Fruit fly (Drosophila melanogaster) whole organism, adult: ENCODE data around the gene trx.

Experiments
- CG11617 ChIP-seq: fragments of 200-800 bp; sonication (Bioruptor generic); optimal IDR thresholded peaks from 2 replicates; lab custom pipeline; 2017; ENCODE audit warnings: mild to moderate bottlenecking, missing biosample characterization, missing genetic modification reagents, missing genetic modification characterization
- CG12768 ChIP-seq: fragments of 200-800 bp; sonication (Bioruptor generic); optimal IDR thresholded peaks from 2 replicates; lab custom pipeline; 2017; ENCODE audit warnings: missing biosample characterization, missing genetic modification characterization, mild to moderate bottlenecking, moderate library complexity, missing genetic modification reagents
- CG14711 ChIP-seq: fragments of 200-800 bp; sonication (Bioruptor generic); optimal IDR thresholded peaks from 2 replicates; lab custom pipeline; 2018; ENCODE audit warnings: missing biosample characterization, mild to moderate bottlenecking, missing genetic modification characterization, moderate library complexity
- CG1620 ChIP-seq: fragments of 200-800 bp; sonication (Bioruptor generic); optimal IDR thresholded peaks from 2 replicates; lab custom pipeline; 2016; ENCODE audit warnings: missing biosample characterization, missing genetic modification characterization
- CG33017 ChIP-seq: fragments of 200-800 bp; sonication (Bioruptor generic); optimal IDR thresholded peaks from 2 replicates; lab custom pipeline; 2018; ENCODE audit warnings: missing biosample characterization, mild to moderate bottlenecking, missing genetic modification characterization, moderate library complexity
- CG5204 ChIP-seq: fragments of 200-800 bp; sonication (Bioruptor generic); optimal IDR thresholded peaks from 2 replicates; lab custom pipeline; 2016; ENCODE audit warnings: missing biosample characterization, missing genetic modification characterization
- CG7045 ChIP-seq: fragments of 200-800 bp; sonication (Bioruptor generic); optimal IDR thresholded peaks from 2 replicates; lab custom pipeline; 2017; ENCODE audit warnings: missing biosample characterization, mild to moderate bottlenecking, missing genetic modification characterization
- CG7101 ChIP-seq: fragments of 200-800 bp; sonication (Bioruptor generic); optimal IDR thresholded peaks from 2 replicates; lab custom pipeline; 2018; ENCODE audit warnings: missing biosample characterization, mild to moderate bottlenecking, missing genetic modification characterization, moderate library complexity
- Clk ChIP-seq: fragments of 200-800 bp; sonication (Bioruptor generic); optimal IDR thresholded peaks from 2 replicates; lab custom pipeline; 2017; ENCODE audit warnings: missing biosample characterization, missing genetic modification characterization
- Crg-1 ChIP-seq: fragments of 200-800 bp; sonication (Bioruptor generic); optimal IDR thresholded peaks from 2 replicates; lab custom pipeline; 2016; ENCODE audit warnings: missing biosample characterization, missing genetic modification characterization
- Hr96 ChIP-seq: fragments of 200-800 bp; sonication (Bioruptor generic); optimal IDR thresholded peaks from 2 replicates; lab custom pipeline; 2016; ENCODE audit warnings: missing biosample characterization, missing genetic modification characterization
- Mnt ChIP-seq: fragments of 200-800 bp; sonication (Bioruptor generic); optimal IDR thresholded peaks from 2 replicates; lab custom pipeline; 2016; ENCODE audit warnings: missing biosample characterization, mild to moderate bottlenecking, missing genetic modification characterization
- bab1 ChIP-seq: fragments of 200-800 bp; sonication (Bioruptor generic); optimal IDR thresholded peaks from 3 replicates; lab custom pipeline; 2019; ENCODE audit warnings: missing biosample characterization, mild to moderate bottlenecking, missing genetic modification characterization, moderate library complexity
- cic ChIP-seq: fragments of 200-800 bp; sonication (Bioruptor generic); optimal IDR thresholded peaks from 2 replicates; lab custom pipeline; 2017; ENCODE audit warnings: missing biosample characterization, mild to moderate bottlenecking, missing genetic modification characterization, moderate library complexity
- cnc ChIP-seq, 2 experiments: fragments of >200 bp; optimal IDR thresholded peaks; 2 replicates each; lab custom pipeline; 2017
- kay ChIP-seq: fragments of 200-800 bp; sonication (Bioruptor generic); peaks from one replicate; lab custom pipeline; 2016; ENCODE audit warnings: missing biosample characterization, missing genetic modification characterization, borderline replicate concordance
- ovo ChIP-seq: fragments of 200-800 bp; sonication (Bioruptor generic); optimal IDR thresholded peaks from 2 replicates; lab custom pipeline; 2016; ENCODE audit warnings: missing biosample characterization, missing genetic modification characterization
- pad ChIP-seq: fragments of 200-800 bp; sonication (Bioruptor generic); optimal IDR thresholded peaks from 3 replicates; lab custom pipeline; 2017; ENCODE audit warnings: missing biosample characterization, missing genetic modification characterization, mild to moderate bottlenecking, moderate library complexity, missing genetic modification reagents
- tj ChIP-seq: fragments of 200-800 bp; sonication (Bioruptor generic); optimal IDR thresholded peaks from 3 replicates; lab custom pipeline; 2017; ENCODE audit warnings: missing biosample characterization, mild to moderate bottlenecking, missing genetic modification characterization, moderate library complexity
- toe ChIP-seq: fragments of 200-800 bp; sonication (Bioruptor generic); optimal IDR thresholded peaks from 2 replicates; lab custom pipeline; 2016; ENCODE audit warnings: missing biosample characterization, missing genetic modification characterization

Gene trx

dm6 chr3R:14287980-14288379, 1.3 kb upstream of the trx start:
- TF ChIP-seq CG11617 (GFP tag; lab: Kevin White, UChicago) (no peak), kay (peak; percentile 46)

dm6 chr3R:14285059-14285953, 1.4 kb downstream of the trx start:
- TF ChIP-seq CG5204 (GFP tag; lab: Kevin White, UChicago): peak; percentile 58
- TF ChIP-seq cic (GFP tag; lab: Kevin White, UChicago): peak; percentile 76
- no peak for TF ChIP-seq Clk
- peak; percentile 37 for TF ChIP-seq Mnt (GFP tag; lab: Kevin White, UChicago)
- TF ChIP-seq kay: peak; percentile 96
- peak; percentile 5 for TF ChIP-seq CG14711 (tag; lab: Kevin White, UChicago)
- peak; percentile 96 for TF ChIP-seq ovo
- peak; percentile 9 for TF ChIP-seq CG7101 (tag; lab: Kevin White, UChicago)
- TF ChIP-seq pad (GFP tag; lab: Kevin White, UChicago): peak; percentile 1
- no peak for TF ChIP-seq Crg-1 (GFP tag; lab: Kevin White, UChicago)
- TF ChIP-seq Hr96 (GFP tag; lab: Kevin White, UChicago): no peak
- TF ChIP-seq CG7045: peak; percentile 39

- TF ChIP-seq CG12768 (GFP tag; lab: Kevin White, UChicago) (no peak), CG5204 (GFP tag; lab: Kevin White, UChicago) (no peak), CG7101 (tag; lab: Kevin White, UChicago) (peak; percentile 17), pad (GFP tag; lab: Kevin White, UChicago) (no peak), Hr96 (GFP tag; lab: Kevin White, UChicago) (peak; percentile 12), CG1620 (GFP tag; lab: Kevin White, UChicago) (no peak), CG11617 (GFP tag; lab: Kevin White, UChicago) (no peak), CG33017 (tag; lab: Kevin White, UChicago) (peak; percentile 1)
Measured at dm6 chr3R:14284422-14284760, 2.3 kb downstream of the trx start.

dm6 chr3R:14283754-14284421, 2.8 kb downstream of the trx start:
- TF ChIP-seq CG1620 (GFP tag; lab: Kevin White, UChicago) (peak; percentile 41), CG33017 (tag; lab: Kevin White, UChicago) (peak; percentile 95), Mnt (GFP tag; lab: Kevin White, UChicago) (peak; percentile 57), pad (GFP tag; lab: Kevin White, UChicago) (peak; percentile 72), CG7101 (tag; lab: Kevin White, UChicago) (peak; percentile 95), CG12768 (GFP tag; lab: Kevin White, UChicago) (peak; percentile 91), CG11617 (GFP tag; lab: Kevin White, UChicago) (peak; percentile 88), Crg-1 (GFP tag; lab: Kevin White, UChicago) (peak; percentile 66), bab1 (GFP tag; lab: Kevin White, UChicago) (peak; percentile 74), Clk (peak; percentile 89), tj (GFP tag; lab: Kevin White, UChicago) (peak; percentile 67), ovo (peak; percentile 32), kay (no peak), cnc (optimal IDR thresholded peaks at IDR 0.05; lab: Kevin White, UChicago) (no peak), Hr96 (GFP tag; lab: Kevin White, UChicago) (peak; percentile 60), CG5204 (GFP tag; lab: Kevin White, UChicago) (peak; percentile 93), CG14711 (tag; lab: Kevin White, UChicago) (peak; percentile 92), cic (GFP tag; lab: Kevin White, UChicago) (peak; percentile 71), toe (peak; percentile 71), CG7045 (peak; percentile 94)

- TF ChIP-seq cic (GFP tag; lab: Kevin White, UChicago) (peak; percentile 75), CG7045 (no peak), pad (GFP tag; lab: Kevin White, UChicago) (peak; percentile 92), CG14711 (tag; lab: Kevin White, UChicago) (no peak), kay (peak; percentile 94), toe (no peak), Mnt (GFP tag; lab: Kevin White, UChicago) (no peak), CG1620 (GFP tag; lab: Kevin White, UChicago) (peak; percentile 36), cnc (optimal IDR thresholded peaks at IDR 0.05; lab: Kevin White, UChicago) (no peak), Hr96 (GFP tag; lab: Kevin White, UChicago) (no peak), CG33017 (tag; lab: Kevin White, UChicago) (no peak), Clk (no peak), Crg-1 (GFP tag; lab: Kevin White, UChicago) (no peak), CG12768 (GFP tag; lab: Kevin White, UChicago) (no peak), tj (GFP tag; lab: Kevin White, UChicago) (no peak), ovo (peak; percentile 53), bab1 (GFP tag; lab: Kevin White, UChicago) (no peak), CG11617 (GFP tag; lab: Kevin White, UChicago) (no peak), CG5204 (GFP tag; lab: Kevin White, UChicago) (no peak), CG7101 (tag; lab: Kevin White, UChicago) (no peak)
Measured at dm6 chr3R:14283042-14283626, 3.6 kb downstream of the trx start.
